ENCODE assay signal across 2 worm cellular contexts in genomic region chrII:13401549-13401948, ce11.
TF ChIP-seq lines count a peak whose summit lies in the region.

No protein-coding gene starts in this region.

TF ChIP-seq in whole organism, L4 larva, 104 proteins besides CTCF, POLR2A, EP300 and RAD21:
- TF ChIP-seq R02D3.7 (tag; optimal IDR thresholded peaks at IDR 0.05; lab: Kevin White, UChicago): no peak
- TF ChIP-seq set-16 (GFP tag; IDR thresholded peaks at IDR 0.05; lab: Robert Waterston, UW): peak; percentile 90

TF ChIP-seq in whole organism, young adult, 124 proteins besides CTCF, POLR2A, EP300 and RAD21:
- TF ChIP-seq zfh-2 (GFP tag; conservative IDR thresholded peaks at IDR 0.05; lab: Robert Waterston, UW) (peak; percentile 85), cebp-2 (GFP tag; IDR thresholded peaks at IDR 0.05; lab: Robert Waterston, UW) (0 out of 2 replicates have a peak, but pooled peaks have one; percentile 46), ccch-3 (GFP tag; optimal IDR thresholded peaks at IDR 0.05; lab: Kevin White, UChicago) (no peak), madf-3 (GFP tag; IDR thresholded peaks at IDR 0.05; lab: Robert Waterston, UW) (no peak), egrh-3 (GFP tag; IDR thresholded peaks at IDR 0.05; lab: Robert Waterston, UW) (peak; percentile 41; the same call in 1 of the 2 replicates), madf-8 (GFP tag; conservative IDR thresholded peaks at IDR 0.05; lab: Robert Waterston, UW) (no peak), attf-3 (GFP tag; conservative IDR thresholded peaks at IDR 0.05; lab: Robert Waterston, UW) (no peak), lsl-1 (GFP tag; optimal IDR thresholded peaks at IDR 0.05; lab: Kevin White, UChicago) (no peak), zim-3 (tag; optimal IDR thresholded peaks at IDR 0.05; lab: Kevin White, UChicago) (no peak), dpff-1 (tag; optimal IDR thresholded peaks at IDR 0.05; lab: Kevin White, UChicago) (no peak)
TF ChIP-seq in whole organism, young adult: peak in this region for 3.
